Fruit fly (Drosophila melanogaster): ENCODE data around the gene CG14708.

CG14708 gene

dm6 chr3R:11557492-11557965 is 3.6 kb downstream of the CG14708 start, which contains the start of gene CG10898 (continued):
- no peak for TF ChIP-seq fd64A (GFP tag; optimal IDR thresholded peaks at IDR 0.05)
- peak; percentile 80 to 89 for TF ChIP-seq chif (GFP tag; optimal IDR thresholded peaks at IDR 0.05)
- TF ChIP-seq Antp (GFP tag; optimal IDR thresholded peaks at IDR 0.05): peak; percentile 88
- peak; percentile 80 for TF ChIP-seq Ada2b (GFP tag; IDR thresholded peaks at IDR 0.05)
- peak; percentile 91 for TF ChIP-seq Hsf (GFP tag; optimal IDR thresholded peaks at IDR 0.05)
- peak; percentile 96 for TF ChIP-seq MBD-R2 (GFP tag; IDR thresholded peaks at IDR 0.05)
- no peak for TF ChIP-seq CG15011 (GFP tag; optimal IDR thresholded peaks at IDR 0.05)
- TF ChIP-seq row (GFP tag; IDR thresholded peaks at IDR 0.05): peak; percentile 94
- TF ChIP-seq CG32532 (GFP tag; IDR thresholded peaks at IDR 0.05): peak; percentile 90
- no peak for TF ChIP-seq CG34224 (GFP tag; IDR thresholded peaks at IDR 0.05; ENCODE audit: partially characterized antibody)
- peak; percentile 27 for TF ChIP-seq CG12104 (GFP tag; optimal IDR thresholded peaks at IDR 0.05)
- peak; percentile 80 for TF ChIP-seq ap (GFP tag; IDR thresholded peaks at IDR 0.05)
- peak; percentile 46 for TF ChIP-seq Sox100B (GFP tag; optimal IDR thresholded peaks at IDR 0.05)
- peak; percentile 99 for TF ChIP-seq CG18764 (GFP tag; optimal IDR thresholded peaks at IDR 0.05)
- TF ChIP-seq CG11456 (GFP tag; IDR thresholded peaks at IDR 0.05): peak; percentile 93
- TF ChIP-seq CG9797 (GFP tag; optimal IDR thresholded peaks at IDR 0.05): peak; percentile 81
- peak; percentile 61 for TF ChIP-seq Dp (GFP tag; optimal IDR thresholded peaks at IDR 0.05)
- no peak for TF ChIP-seq ash1 (GFP tag; optimal IDR thresholded peaks at IDR 0.05)
- TF ChIP-seq Oli (tag; optimal IDR thresholded peaks at IDR 0.05): peak; percentile 60
- TF ChIP-seq MESR4 (GFP tag; optimal IDR thresholded peaks at IDR 0.05): peak; percentile 56
- TF ChIP-seq peb (GFP tag; IDR thresholded peaks at IDR 0.05): peak; percentile 69
- peak; percentile 70; the same call in 2 of the 3 replicates for TF ChIP-seq CG6175 (GFP tag; IDR thresholded peaks at IDR 0.05)
- TF ChIP-seq Dll (GFP tag; IDR thresholded peaks at IDR 0.05; ENCODE audit: partially characterized antibody): peak; percentile 57; the same call in 2 of the 4 replicates
- peak; percentile 81 for TF ChIP-seq Atf-2 (GFP tag; optimal IDR thresholded peaks at IDR 0.05)
- peak; percentile 72 for TF ChIP-seq E2f2 (GFP tag; IDR thresholded peaks at IDR 0.05)
- TF ChIP-seq inv (GFP tag; IDR thresholded peaks at IDR 0.05; ENCODE audit: partially characterized antibody): no peak
- TF ChIP-seq tap (tag; optimal IDR thresholded peaks at IDR 0.05): peak; percentile 20
- peak; percentile 67 for TF ChIP-seq seq (GFP tag; IDR thresholded peaks at IDR 0.05)
- no peak for TF ChIP-seq gcm2 (GFP tag; optimal IDR thresholded peaks at IDR 0.05)
- TF ChIP-seq Doc3 (GFP tag; IDR thresholded peaks at IDR 0.05; ENCODE audit: partially characterized antibody): no peak
- TF ChIP-seq CG6765 (GFP tag; optimal IDR thresholded peaks at IDR 0.05): peak; percentile 48
- peak; percentile 83 for TF ChIP-seq Dbx (GFP tag; IDR thresholded peaks at IDR 0.05)
- no peak for TF ChIP-seq CG15479 (GFP tag; optimal IDR thresholded peaks at IDR 0.05)
- TF ChIP-seq fd3F (GFP tag; optimal IDR thresholded peaks at IDR 0.05): peak; percentile 87
- TF ChIP-seq emc (GFP tag; optimal IDR thresholded peaks at IDR 0.05): peak; percentile 46
- no peak for TF ChIP-seq pita (GFP tag; optimal IDR thresholded peaks at IDR 0.05)
- TF ChIP-seq Nf-YC (tag; optimal IDR thresholded peaks at IDR 0.05): peak; percentile 63
- TF ChIP-seq CG2678 (tag; optimal IDR thresholded peaks at IDR 0.05): peak; percentile 82
- 0 out of 2 replicates have a peak, but pooled peaks have one; percentile 17 for TF ChIP-seq ato (GFP tag; IDR thresholded peaks at IDR 0.05; ENCODE audit: partially characterized antibody)
- TF ChIP-seq CG5953 (GFP tag; IDR thresholded peaks at IDR 0.05): peak; percentile 79
- TF ChIP-seq CG14710 (tag; optimal IDR thresholded peaks at IDR 0.05): peak; percentile 89
- peak; percentile 83 for TF ChIP-seq CG7786 (GFP tag; optimal IDR thresholded peaks at IDR 0.05)
- peak; percentile 52; the same call in 1 of the 2 replicates for TF ChIP-seq CG10959 (GFP tag; IDR thresholded peaks at IDR 0.05)
- peak; percentile 41 for TF ChIP-seq da (GFP tag; optimal IDR thresholded peaks at IDR 0.05)
- TF ChIP-seq z (GFP tag; IDR thresholded peaks at IDR 0.05): no peak
- peak; percentile 82 for TF ChIP-seq CG17829 (tag; optimal IDR thresholded peaks at IDR 0.05)
- TF ChIP-seq Hr3 (GFP tag; optimal IDR thresholded peaks at IDR 0.05): peak; percentile 82
- peak; percentile 60 for TF ChIP-seq CG7556 (GFP tag; optimal IDR thresholded peaks at IDR 0.05)
- peak; percentile 82 for TF ChIP-seq CG6689 (GFP tag; IDR thresholded peaks at IDR 0.05)
- peak; percentile 81 for TF ChIP-seq bcd (GFP tag; optimal IDR thresholded peaks at IDR 0.05)
- peak; percentile 83 for TF ChIP-seq CG11398 (GFP tag; optimal IDR thresholded peaks at IDR 0.05)
